Fruit fly (Drosophila melanogaster): ENCODE results near the gene CG43739.
A peak's percentile ranks its signal among the peaks of the same experiment; 100 is the strongest.

Gene CG43739

DNA sequence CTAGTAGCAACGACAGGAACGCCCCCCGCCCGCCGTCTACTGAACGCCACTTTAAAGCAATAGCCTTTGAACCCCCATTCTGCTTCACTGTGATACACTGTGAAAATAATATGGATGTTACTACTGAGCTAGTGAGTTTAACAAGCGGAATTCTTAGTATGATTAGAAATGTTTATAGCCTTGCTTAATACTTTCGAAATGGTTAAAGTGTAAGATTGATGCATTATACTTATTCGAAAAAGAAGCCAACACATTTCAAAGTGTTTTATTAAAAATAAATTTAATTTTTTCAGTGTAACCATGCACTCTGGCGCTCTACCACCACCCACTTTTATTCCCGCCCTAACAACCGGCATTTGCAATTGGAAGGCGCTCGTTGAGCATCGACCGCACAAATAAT, 25.6 kb upstream of the CG43739 start (continued):
- TF ChIP-seq Bdp1 (GFP tag; optimal IDR thresholded peaks at IDR 0.05), result no peak
- no peak for TF ChIP-seq CG3163 (GFP tag; optimal IDR thresholded peaks at IDR 0.05)
- no peak for TF ChIP-seq Deaf1 (tag; optimal IDR thresholded peaks at IDR 0.05)
- TF ChIP-seq sens (GFP tag), result peak; percentile 92
- no peak for TF ChIP-seq CG18619 (GFP tag; optimal IDR thresholded peaks at IDR 0.05)
- TF ChIP-seq Mrtf (GFP tag; IDR thresholded peaks at IDR 0.05), result no peak
- no peak for TF ChIP-seq CG31388 (GFP tag; optimal IDR thresholded peaks at IDR 0.05)
- TF ChIP-seq zen2 (GFP tag; IDR thresholded peaks at IDR 0.05; ENCODE audit: partially characterized antibody), result no peak
- no peak for TF ChIP-seq CG31365 (tag; optimal IDR thresholded peaks at IDR 0.05)
- no peak for TF ChIP-seq Fer2 (tag; optimal IDR thresholded peaks at IDR 0.05)
- no peak for TF ChIP-seq Usf (GFP tag; optimal IDR thresholded peaks at IDR 0.05)
- no peak for TF ChIP-seq CG6791 (GFP tag; IDR thresholded peaks at IDR 0.05; ENCODE audit: partially characterized antibody)
- no peak for TF ChIP-seq Gug (GFP tag; IDR thresholded peaks at IDR 0.05)
- TF ChIP-seq CG10654 (GFP tag; optimal IDR thresholded peaks at IDR 0.05), result peak; percentile 12
- TF ChIP-seq CG18476 (GFP tag; optimal IDR thresholded peaks at IDR 0.05), result no peak
- 0 out of 2 replicates have a peak, but pooled peaks have one; percentile 23 for TF ChIP-seq CG5953 (GFP tag; IDR thresholded peaks at IDR 0.05)
- TF ChIP-seq BEAF-32 (GFP tag; optimal IDR thresholded peaks at IDR 0.05), result no peak
- TF ChIP-seq CG10959 (GFP tag; IDR thresholded peaks at IDR 0.05), result no peak
- no peak for TF ChIP-seq ERR (GFP tag; optimal IDR thresholded peaks at IDR 0.05)
- peak; percentile 40 for TF ChIP-seq CG10267 (tag; optimal IDR thresholded peaks at IDR 0.05)
- TF ChIP-seq CG12155 (GFP tag; optimal IDR thresholded peaks at IDR 0.05), result no peak
- TF ChIP-seq jigr1 (GFP tag; IDR thresholded peaks at IDR 0.05), result no peak
- TF ChIP-seq CG8765 (GFP tag; IDR thresholded peaks at IDR 0.05), result no peak
- no peak for TF ChIP-seq luna (GFP tag; optimal IDR thresholded peaks at IDR 0.05)
- TF ChIP-seq CG7372 (GFP tag; IDR thresholded peaks at IDR 0.05), result no peak
- TF ChIP-seq org-1 (GFP tag; optimal IDR thresholded peaks at IDR 0.05), result no peak
- no peak for TF ChIP-seq CG8290 (GFP tag; optimal IDR thresholded peaks at IDR 0.05)
- no peak for TF ChIP-seq CG8290 (tag; optimal IDR thresholded peaks at IDR 0.05)
- no peak for TF ChIP-seq wdn (GFP tag; IDR thresholded peaks at IDR 0.05)
- TF ChIP-seq lilli (GFP tag; optimal IDR thresholded peaks at IDR 0.05), result peak; percentile 12
- TF ChIP-seq chn (GFP tag; optimal IDR thresholded peaks at IDR 0.05), result no peak
- no peak for TF ChIP-seq CTCF (GFP tag; optimal IDR thresholded peaks at IDR 0.05)
- no peak for TF ChIP-seq CG10321 (GFP tag; IDR thresholded peaks at IDR 0.05)
- peak; percentile 70 for TF ChIP-seq ci (GFP tag; IDR thresholded peaks at IDR 0.05)
- no peak for TF ChIP-seq CG13624 (GFP tag; optimal IDR thresholded peaks at IDR 0.05)
- no peak for TF ChIP-seq rib (GFP tag; IDR thresholded peaks at IDR 0.05)
- no peak for TF ChIP-seq Elba2 (GFP tag; optimal IDR thresholded peaks at IDR 0.05)
- no peak for TF ChIP-seq CG4854 (GFP tag; optimal IDR thresholded peaks at IDR 0.05)
- TF ChIP-seq Trl (optimal IDR thresholded peaks at IDR 0.05), result no peak
- TF ChIP-seq Trl (GFP tag; optimal IDR thresholded peaks at IDR 0.05), result no peak
- no peak for TF ChIP-seq Bteb2 (GFP tag; optimal IDR thresholded peaks at IDR 0.05)
- no peak for TF ChIP-seq ash1 (GFP tag; optimal IDR thresholded peaks at IDR 0.05)
- peak; percentile 54 for TF ChIP-seq fd96Cb (tag; optimal IDR thresholded peaks at IDR 0.05)
- TF ChIP-seq CG4617 (GFP tag; optimal IDR thresholded peaks at IDR 0.05; ENCODE audit: borderline replicate concordance), result no peak
- no peak for TF ChIP-seq cad (GFP tag; optimal IDR thresholded peaks at IDR 0.05)
- no peak for TF ChIP-seq lbe (GFP tag; optimal IDR thresholded peaks at IDR 0.05)
- TF ChIP-seq B-H1 (GFP tag; IDR thresholded peaks at IDR 0.05), result no peak
- peak; percentile 95 for TF ChIP-seq Ets65A (GFP tag)
- TF ChIP-seq Oaz (GFP tag; IDR thresholded peaks at IDR 0.05), result no peak
- no peak for TF ChIP-seq E2f1 (GFP tag; IDR thresholded peaks at IDR 0.05)
- no peak for TF ChIP-seq Atf-2 (GFP tag; optimal IDR thresholded peaks at IDR 0.05)
- no peak for TF ChIP-seq H2.0 (GFP tag; IDR thresholded peaks at IDR 0.05)
- TF ChIP-seq CG13123 (GFP tag; optimal IDR thresholded peaks at IDR 0.05), result no peak
- TF ChIP-seq CG30403 (GFP tag; optimal IDR thresholded peaks at IDR 0.05), result peak; percentile 34
- peak; percentile 16 for TF ChIP-seq CG8359 (GFP tag; optimal IDR thresholded peaks at IDR 0.05; ENCODE audit: borderline replicate concordance)
